Fruit fly (Drosophila melanogaster): Measurements from ENCODE around the gene ect.

- TF ChIP-seq CG8478 (optimal IDR thresholded peaks at IDR 0.05) (no peak), usp (GFP tag; optimal IDR thresholded peaks at IDR 0.05) (no peak), Dll (optimal IDR thresholded peaks at IDR 0.05) (no peak)
Measured at dm6 chr3L:10247121-10247520, 45.5 kb upstream of the ect start.

All from whole organism.